Worm (Caenorhabditis elegans) whole organism, L4 larva: Measurements from ENCODE around the gene nhr-93.
A peak's percentile ranks its signal among the peaks of the same experiment; 100 is the strongest.

ENCODE experiments used
- F26F4.8 ChIP-seq: fragments of 200-800 bp; sonication (Bioruptor generic); conservative IDR thresholded peaks from 2 replicates; pipeline ENCODE4 v1.3.6; 2022; ENCODE audit warnings: missing genetic modification characterization, missing compliant biosample characterization
- aly-2 ChIP-seq: sonication (generic microtip); optimal IDR thresholded peaks from 2 replicates; lab custom pipeline; 2018; ENCODE audit warnings: missing biosample characterization, missing genetic modification characterization
- daf-19 ChIP-seq: fragments of 200-800 bp; sonication (Bioruptor generic); conservative IDR thresholded peaks from 2 replicates; pipeline ENCODE4 v1.3.6; 2022; ENCODE audit warnings: missing genetic modification characterization, missing compliant biosample characterization
- dpl-1 ChIP-seq: fragments of 150-350 bp; optimal IDR thresholded peaks from 2 replicates; lab custom pipeline; 2014; ENCODE audit warnings: missing biosample characterization, missing genetic modification reagents, missing genetic modification characterization
- lsy-2 ChIP-seq, 2 experiments: fragments of 150-350 bp in 1 of 2; sonication (generic microtip) in 1 of 2; optimal IDR thresholded peaks; 2 replicates each; lab custom pipeline; 2014 to 2017; ENCODE audit warnings: missing biosample characterization in 2 of 2, missing genetic modification characterization in 2 of 2
- nhr-77 ChIP-seq: fragments of 150-350 bp; optimal IDR thresholded peaks from 2 replicates; lab custom pipeline; 2014; ENCODE audit warnings: missing biosample characterization, missing genetic modification characterization
- unc-62 ChIP-seq, 3 experiments: fragments of 150-350 bp in 1 of 3; sonication (generic microtip); optimal IDR thresholded peaks in 2 of 3; peaks in 1 of 3; 1 replicate in 1 of 3; 2 replicates in 2 of 3; lab custom pipeline; 2014 to 2017; ENCODE audit warnings: missing biosample characterization in 3 of 3, missing genetic modification characterization in 3 of 3, missing genetic modification reagents in 3 of 3, missing genotype in 1 of 3
- ztf-11 ChIP-seq: fragments of 150-350 bp; optimal IDR thresholded peaks from 2 replicates; lab custom pipeline; 2014; ENCODE audit warnings: missing biosample characterization, missing genetic modification characterization
- ztf-7 ChIP-seq: fragments of 150-350 bp; optimal IDR thresholded peaks from 2 replicates; lab custom pipeline; 2014; ENCODE audit warnings: missing biosample characterization, missing genetic modification characterization

ce11 chrV:3582086-3582485 lies 43.9 kb upstream of the nhr-93 start:
- TF ChIP-seq daf-19 (GFP tag; lab: Robert Waterston, UW) (no peak), ztf-7 (no peak), aly-2 (tag; lab: Kevin White, UChicago) (no peak), lsy-2 (tag; optimal IDR thresholded peaks at IDR 0.05; lab: Kevin White, UChicago) (peak in 1 of 2 experiments; percentile 35), F26F4.8 (peak; percentile 76), unc-62 (GFP tag; optimal IDR thresholded peaks at IDR 0.05 in 1 of 2; lab: Kevin White, UChicago) (no peak), unc-62 (tag; optimal IDR thresholded peaks at IDR 0.05; lab: Kevin White, UChicago) (no peak), nhr-77 (no peak), dpl-1 (GFP tag; lab: Kevin White, UChicago) (no peak), ztf-11 (tag; lab: Kevin White, UChicago) (no peak)
